Fruit fly (Drosophila melanogaster) whole organism, wandering third instar larva: ENCODE data around the gene CG6656.

Experiments used
- Abd-B ChIP-seq: fragments of >200 bp; optimal IDR thresholded peaks from 2 replicates; lab custom pipeline; 2017; ENCODE audit warnings: missing biosample characterization, missing genetic modification characterization
- CG32264 ChIP-seq: fragments of 200-800 bp; sonication (Bioruptor generic); optimal IDR thresholded peaks from 2 replicates; lab custom pipeline; 2016; ENCODE audit warnings: missing biosample characterization, missing genetic modification characterization
- CrebA ChIP-seq: fragments of 200-800 bp; sonication (Bioruptor generic); optimal IDR thresholded peaks from 2 replicates; lab custom pipeline; 2016; ENCODE audit warnings: missing biosample characterization, mild to moderate bottlenecking, missing genetic modification characterization, borderline replicate concordance
- Dfd ChIP-seq: fragments of >200 bp; optimal IDR thresholded peaks from 2 replicates; lab custom pipeline; 2017; ENCODE audit warnings: missing biosample characterization, missing genetic modification characterization
- Dif ChIP-seq: fragments of 200-275, 200-300 bp; sonication (Bioruptor generic); optimal IDR thresholded peaks from 2 replicates; lab custom pipeline; 2018; ENCODE audit warnings: missing biosample characterization, missing genetic modification characterization; ENCODE audit not compliant: partially characterized antibody
- GATAd ChIP-seq: sonication (Bioruptor generic); optimal IDR thresholded peaks from 2 replicates; lab custom pipeline; 2016; ENCODE audit warnings: missing biosample characterization, missing genetic modification characterization
- HLH106 ChIP-seq: fragments of 200-800 bp; optimal IDR thresholded peaks from 3 replicates; lab custom pipeline; 2019; ENCODE audit warnings: missing biosample characterization, mild to moderate bottlenecking, missing genetic modification characterization, moderate library complexity
- Hnf4 ChIP-seq: fragments of 200-800 bp; sonication (Bioruptor generic); optimal IDR thresholded peaks from 2 replicates; lab custom pipeline; 2016; ENCODE audit warnings: missing biosample characterization, mild to moderate bottlenecking, missing genetic modification characterization
- Hr78 ChIP-seq: fragments of >200 bp; optimal IDR thresholded peaks from 2 replicates; lab custom pipeline; 2017; ENCODE audit warnings: missing biosample characterization, missing genetic modification characterization
- Hr83 ChIP-seq: fragments of 200-300 bp; sonication (Bioruptor generic); optimal IDR thresholded peaks from 2 replicates; lab custom pipeline; 2016; ENCODE audit warnings: missing biosample characterization, mild to moderate bottlenecking, missing genetic modification characterization, moderate library complexity; ENCODE audit not compliant: poor library complexity, severe bottlenecking
- Jra ChIP-seq: sonication (Bioruptor generic); optimal IDR thresholded peaks from 2 replicates; lab custom pipeline; 2016; ENCODE audit warnings: missing biosample characterization, missing genetic modification characterization
- Mio ChIP-seq: sonication (Bioruptor generic); optimal IDR thresholded peaks from 2 replicates; lab custom pipeline; 2016; ENCODE audit warnings: missing biosample characterization, missing genetic modification characterization
- Myc ChIP-seq: fragments of >200 bp; optimal IDR thresholded peaks from 2 replicates; lab custom pipeline; 2017
- N ChIP-seq: fragments of >200 bp; optimal IDR thresholded peaks from 2 replicates; lab custom pipeline; 2018; ENCODE audit warnings: missing biosample characterization, missing external identifiers, missing genetic modification characterization
- OdsH ChIP-seq: fragments of 200-800 bp; sonication (Bioruptor generic); optimal IDR thresholded peaks from 2 replicates; lab custom pipeline; 2016; ENCODE audit warnings: missing biosample characterization, mild to moderate bottlenecking, missing genetic modification characterization
- Rel ChIP-seq, 2 experiments: fragments of 200-800 bp; sonication (Bioruptor generic) in 1 of 2; optimal IDR thresholded peaks; 2 replicates in 1 of 2; 3 replicates in 1 of 2; lab custom pipeline; 2016 to 2019; ENCODE audit warnings: mild to moderate bottlenecking in 2 of 2, missing biosample characterization in 2 of 2, missing genetic modification characterization in 2 of 2, moderate library complexity in 1 of 2
- Sp1 ChIP-seq: fragments of 200-800 bp; sonication (Bioruptor generic); optimal IDR thresholded peaks from 3 replicates; lab custom pipeline; 2019; ENCODE audit warnings: missing biosample characterization, mild to moderate bottlenecking, missing genetic modification characterization, moderate library complexity
- Vsx2 ChIP-seq: fragments of 200-300, 225-300 bp; sonication (Bioruptor generic); optimal IDR thresholded peaks from 2 replicates; lab custom pipeline; 2018; ENCODE audit warnings: missing biosample characterization, missing genetic modification characterization; ENCODE audit not compliant: partially characterized antibody
- br ChIP-seq: fragments of 200-800 bp; sonication (Bioruptor generic); optimal IDR thresholded peaks from 2 replicates; lab custom pipeline; 2016; ENCODE audit warnings: missing biosample characterization, missing genetic modification characterization
- brk ChIP-seq: fragments of 200-800 bp; sonication (Bioruptor generic); optimal IDR thresholded peaks from 2 replicates; lab custom pipeline; 2016; ENCODE audit warnings: missing biosample characterization, mild to moderate bottlenecking, missing genetic modification characterization
- dl ChIP-seq, 2 experiments: fragments of 175-275, 200-275 bp in 1 of 2; fragments of 200-275 bp in 1 of 2; sonication (Bioruptor generic); optimal IDR thresholded peaks; lab custom pipeline; 2018; ENCODE audit warnings: mild to moderate bottlenecking in 2 of 2, missing biosample characterization in 2 of 2, missing genetic modification characterization in 2 of 2, moderate library complexity in 2 of 2; ENCODE audit not compliant: partially characterized antibody in 2 of 2, insufficient read depth in 1 of 2
- dmrt93B ChIP-seq: fragments of 200-800 bp; sonication (Bioruptor generic); optimal IDR thresholded peaks from 2 replicates; lab custom pipeline; 2018; ENCODE audit warnings: missing biosample characterization, mild to moderate bottlenecking, missing genetic modification characterization
- dsf ChIP-seq: sonication (Bioruptor generic); optimal IDR thresholded peaks from 2 replicates; lab custom pipeline; 2016; ENCODE audit warnings: missing biosample characterization, missing genetic modification characterization, borderline replicate concordance
- ey ChIP-seq: fragments of 200-800 bp; sonication (Bioruptor generic); optimal IDR thresholded peaks from 2 replicates; lab custom pipeline; 2016; ENCODE audit warnings: missing biosample characterization, missing genetic modification characterization
- fru ChIP-seq: fragments of 200-800 bp; sonication (Bioruptor generic); optimal IDR thresholded peaks from 3 replicates; lab custom pipeline; 2016; ENCODE audit warnings: missing biosample characterization, mild to moderate bottlenecking, missing genetic modification characterization
- h ChIP-seq: fragments of 200-800 bp; sonication (Bioruptor generic); optimal IDR thresholded peaks from 3 replicates; lab custom pipeline; 2016; ENCODE audit warnings: missing biosample characterization, mild to moderate bottlenecking, missing genetic modification characterization
- jim ChIP-seq: fragments of 175-275, 200-325 bp; sonication (Bioruptor generic); optimal IDR thresholded peaks from 2 replicates; lab custom pipeline; 2016; ENCODE audit warnings: missing biosample characterization, mild to moderate bottlenecking, missing genetic modification characterization
- lola ChIP-seq: fragments of >200 bp; optimal IDR thresholded peaks from 2 replicates; lab custom pipeline; 2017; ENCODE audit warnings: missing biosample characterization, missing genetic modification characterization
- pan ChIP-seq: fragments of >200 bp; optimal IDR thresholded peaks from 2 replicates; lab custom pipeline; 2017
- psq ChIP-seq: fragments of 200-800 bp; sonication (Bioruptor generic); optimal IDR thresholded peaks from 3 replicates; lab custom pipeline; 2017; ENCODE audit warnings: missing biosample characterization, mild to moderate bottlenecking, missing genetic modification characterization, moderate library complexity
- rgr ChIP-seq: fragments of 200-800 bp; sonication (Bioruptor generic); optimal IDR thresholded peaks from 3 replicates; lab custom pipeline; 2016; ENCODE audit warnings: missing biosample characterization, mild to moderate bottlenecking, missing genetic modification characterization
- sage ChIP-seq: fragments of 200-800 bp; sonication (Bioruptor generic); optimal IDR thresholded peaks from 2 replicates; lab custom pipeline; 2016; ENCODE audit warnings: missing biosample characterization, mild to moderate bottlenecking, missing genetic modification characterization
- sv ChIP-seq: fragments of 200-800 bp; sonication (Bioruptor generic); optimal IDR thresholded peaks from 3 replicates; lab custom pipeline; 2016; ENCODE audit warnings: missing biosample characterization, missing genetic modification characterization
- tai ChIP-seq: sonication (Bioruptor generic); optimal IDR thresholded peaks from 2 replicates; lab custom pipeline; 2016; ENCODE audit warnings: missing biosample characterization, missing genetic modification characterization
- usp ChIP-seq: fragments of >200 bp; optimal IDR thresholded peaks from 2 replicates; lab custom pipeline; 2017; ENCODE audit warnings: missing biosample characterization, missing genetic modification characterization
- woc ChIP-seq: sonication (Bioruptor generic); optimal IDR thresholded peaks from 2 replicates; lab custom pipeline; 2016; ENCODE audit warnings: missing biosample characterization, mild to moderate bottlenecking, missing genetic modification characterization

The CG6656 gene

dm6 chr3R:21864992-21865391, 10.1 kb upstream of the CG6656 start, which contains the start of gene lsn:
Gene lsn, plus strand, starts transcription at chr3R:21865168.
- TF ChIP-seq N (no peak), Jra (GFP tag; lab: Kevin White, UChicago) (no peak), Hr83 (GFP tag; lab: Kevin White, UChicago) (no peak), brk (GFP tag; lab: Kevin White, UChicago) (peak; percentile 41), Dfd (GFP tag; lab: Kevin White, UChicago) (no peak), sage (GFP tag; lab: Kevin White, UChicago) (peak; percentile 12), HLH106 (tag; lab: Kevin White, UChicago) (no peak), rgr (GFP tag; lab: Kevin White, UChicago) (no peak), woc (GFP tag; lab: Kevin White, UChicago) (no peak), Mio (GFP tag; lab: Kevin White, UChicago) (no peak), CrebA (GFP tag; lab: Kevin White, UChicago) (peak; percentile 2), dsf (GFP tag; lab: Kevin White, UChicago) (no peak)
- TF ChIP-seq, all 38 proteins: peak for 3

- TF ChIP-seq br (no peak), Hnf4 (GFP tag; lab: Kevin White, UChicago) (no peak), CrebA (GFP tag; lab: Kevin White, UChicago) (no peak), sv (no peak), dsf (GFP tag; lab: Kevin White, UChicago) (no peak), Rel (GFP tag; optimal IDR thresholded peaks at IDR 0.05; lab: Kevin White, UChicago) (no peak), Rel (tag; optimal IDR thresholded peaks at IDR 0.05; lab: Kevin White, UChicago) (no peak)
- TF ChIP-seq, all 38 proteins: peak for 0
These were observed 7.3 kb upstream of the CG6656 start, which contains the start of the genes CG6569 and Cby for dm6 chr3R:21867819-21868218. Gene CG6569, minus strand, starts transcription at chr3R:21867919. Gene Cby, plus strand, starts transcription at chr3R:21868003.

dm6 chr3R:21869464-21870100, 5.5 kb upstream of the CG6656 start, which contains the start of gene CG31174:
Gene CG31174, minus strand, starts transcription at chr3R:21869514.
- TF ChIP-seq CG32264 (GFP tag; lab: Kevin White, UChicago): no peak
- no peak for TF ChIP-seq Rel (GFP tag; optimal IDR thresholded peaks at IDR 0.05; lab: Kevin White, UChicago)
- peak; percentile 83 for TF ChIP-seq Rel (tag; optimal IDR thresholded peaks at IDR 0.05; lab: Kevin White, UChicago)

dm6 chr3R:21870158-21870971, 4.7 kb upstream of the CG6656 start, which contains the start of gene CG31431:
Gene CG31431, plus strand, starts transcription at chr3R:21870681.
- no peak for TF ChIP-seq lola (GFP tag; lab: Kevin White, UChicago)
- no peak for TF ChIP-seq usp (GFP tag; lab: Kevin White, UChicago)
- TF ChIP-seq br: peak; percentile 80
- TF ChIP-seq CG32264 (GFP tag; lab: Kevin White, UChicago): peak; percentile 65
- peak; percentile 70 for TF ChIP-seq psq (GFP tag; lab: Kevin White, UChicago)
- peak; percentile 82 for TF ChIP-seq Hnf4 (GFP tag; lab: Kevin White, UChicago)
- no peak for TF ChIP-seq Myc (lab: Kevin White, UChicago)
- TF ChIP-seq Dfd (GFP tag; lab: Kevin White, UChicago): no peak
- TF ChIP-seq fru (GFP tag; lab: Kevin White, UChicago): peak; percentile 87
- TF ChIP-seq jim (GFP tag; lab: Kevin White, UChicago): no peak
- TF ChIP-seq OdsH: peak; percentile 81
- TF ChIP-seq Sp1: peak; percentile 61
- TF ChIP-seq Hr78: no peak
- TF ChIP-seq Abd-B: no peak
- TF ChIP-seq Dif (GFP tag; lab: Kevin White, UChicago): no peak
- peak; percentile 44 for TF ChIP-seq Jra (GFP tag; lab: Kevin White, UChicago)
- TF ChIP-seq Mio (GFP tag; lab: Kevin White, UChicago): peak; percentile 36
- TF ChIP-seq Rel (GFP tag; optimal IDR thresholded peaks at IDR 0.05; lab: Kevin White, UChicago): no peak
- peak; percentile 56 for TF ChIP-seq Rel (tag; optimal IDR thresholded peaks at IDR 0.05; lab: Kevin White, UChicago)
- no peak for TF ChIP-seq dl (GFP tag; optimal IDR thresholded peaks at IDR 0.05; lab: Kevin White, UChicago; ENCODE audit: insufficient read depth in 1 of 2, partially characterized antibody in 2 of 2)
- peak; percentile 87 for TF ChIP-seq rgr (GFP tag; lab: Kevin White, UChicago)
- peak; percentile 39 for TF ChIP-seq dmrt93B (GFP tag; lab: Kevin White, UChicago)
- TF ChIP-seq sv: peak; percentile 97
- no peak for TF ChIP-seq Vsx2 (GFP tag; lab: Kevin White, UChicago)
- TF ChIP-seq GATAd (GFP tag; lab: Kevin White, UChicago): no peak
- no peak for TF ChIP-seq pan (lab: Kevin White, UChicago)
- TF ChIP-seq Hr83 (GFP tag; lab: Kevin White, UChicago): no peak
- TF ChIP-seq CrebA (GFP tag; lab: Kevin White, UChicago): no peak
- no peak for TF ChIP-seq dsf (GFP tag; lab: Kevin White, UChicago)
- TF ChIP-seq sage (GFP tag; lab: Kevin White, UChicago): peak; percentile 11
- TF ChIP-seq woc (GFP tag; lab: Kevin White, UChicago): peak; percentile 60
- no peak for TF ChIP-seq N
- peak; percentile 83 for TF ChIP-seq ey
- TF ChIP-seq HLH106 (tag; lab: Kevin White, UChicago): peak; percentile 77
- TF ChIP-seq brk (GFP tag; lab: Kevin White, UChicago): no peak
- peak; percentile 78 for TF ChIP-seq h (GFP tag; lab: Kevin White, UChicago)
- no peak for TF ChIP-seq tai
